Fruit fly (Drosophila melanogaster): ENCODE measurements around the gene Nt5a.

The Nt5a gene

dm6 chr3L:1349942-1350923, 43.0 kb upstream of the Nt5a start (continued):
- TF ChIP-seq Hsf (GFP tag; optimal IDR thresholded peaks at IDR 0.05) (peak; percentile 49), her (GFP tag; optimal IDR thresholded peaks at IDR 0.05) (peak; percentile 20), Sox102F (GFP tag; optimal IDR thresholded peaks at IDR 0.05) (peak; percentile 21), Doc2 (GFP tag; IDR thresholded peaks at IDR 0.05) (no peak), pfk (GFP tag; optimal IDR thresholded peaks at IDR 0.05) (no peak), Adf1 (GFP tag; IDR thresholded peaks at IDR 0.05) (no peak), row (GFP tag; IDR thresholded peaks at IDR 0.05) (peak; percentile 70), Nf-YB (GFP tag; optimal IDR thresholded peaks at IDR 0.05) (peak; percentile 11), pb (GFP tag; optimal IDR thresholded peaks at IDR 0.05) (no peak), crp (GFP tag; optimal IDR thresholded peaks at IDR 0.05) (no peak), az2 (GFP tag; optimal IDR thresholded peaks at IDR 0.05) (peak; percentile 33), yki (optimal IDR thresholded peaks at IDR 0.05) (no peak), cas (GFP tag; IDR thresholded peaks at IDR 0.05) (no peak), gsb-n (tag; optimal IDR thresholded peaks at IDR 0.05) (peak; percentile 12), amos (GFP tag; IDR thresholded peaks at IDR 0.05; ENCODE audit: partially characterized antibody) (peak; percentile 99), fd96Cb (tag; optimal IDR thresholded peaks at IDR 0.05) (peak; percentile 13), CG12769 (tag; optimal IDR thresholded peaks at IDR 0.05) (peak; percentile 13), hbn (GFP tag; IDR thresholded peaks at IDR 0.05; ENCODE audit: partially characterized antibody) (peak; percentile 96), CG6175 (GFP tag; IDR thresholded peaks at IDR 0.05) (no peak), scrt (GFP tag; optimal IDR thresholded peaks at IDR 0.05) (peak; percentile 15), CG4360 (GFP tag; IDR thresholded peaks at IDR 0.05) (peak; percentile 80), slbo (GFP tag; IDR thresholded peaks at IDR 0.05) (peak; percentile 77), D19B (GFP tag; optimal IDR thresholded peaks at IDR 0.05) (no peak), prd (optimal IDR thresholded peaks at IDR 0.05) (no peak), prd (GFP tag; IDR thresholded peaks at IDR 0.05) (peak; percentile 37; the same call in 2 of the 3 replicates), Poxn (GFP tag; IDR thresholded peaks at IDR 0.05) (no peak), cwo (GFP tag; optimal IDR thresholded peaks at IDR 0.05) (no peak), peb (GFP tag; IDR thresholded peaks at IDR 0.05) (no peak), chif (GFP tag; optimal IDR thresholded peaks at IDR 0.05) (no peak), dmrt99B (tag; optimal IDR thresholded peaks at IDR 0.05) (peak; percentile 35), CG11247 (GFP tag; IDR thresholded peaks at IDR 0.05) (no peak), CG6654 (GFP tag; optimal IDR thresholded peaks at IDR 0.05) (no peak), lmd (GFP tag; IDR thresholded peaks at IDR 0.05) (no peak; the same call in 1 of the 2 replicates), CG11093 (GFP tag; IDR thresholded peaks at IDR 0.05) (no peak), ci (GFP tag; IDR thresholded peaks at IDR 0.05) (no peak), dan (GFP tag; IDR thresholded peaks at IDR 0.05) (no peak), BEAF-32 (GFP tag; optimal IDR thresholded peaks at IDR 0.05) (peak; percentile 98), CG32772 (GFP tag; IDR thresholded peaks at IDR 0.05) (no peak), Doc3 (GFP tag; IDR thresholded peaks at IDR 0.05; ENCODE audit: partially characterized antibody) (peak; percentile 98), NfI (GFP tag; optimal IDR thresholded peaks at IDR 0.05) (peak; percentile 28), CG7372 (GFP tag; IDR thresholded peaks at IDR 0.05) (peak; percentile 39; the same call in 1 of the 2 replicates), CG14441 (GFP tag; IDR thresholded peaks at IDR 0.05) (no peak), CG12236 (GFP tag; optimal IDR thresholded peaks at IDR 0.05) (no peak), CG1832 (GFP tag; optimal IDR thresholded peaks at IDR 0.05) (no peak), zen2 (GFP tag; IDR thresholded peaks at IDR 0.05; ENCODE audit: partially characterized antibody) (peak; percentile 98), dimm (GFP tag; IDR thresholded peaks at IDR 0.05) (no peak), CG10366 (GFP tag; IDR thresholded peaks at IDR 0.05) (no peak), Ets65A (GFP tag) (peak; percentile 90)
